Fruit fly (Drosophila melanogaster) whole organism: ENCODE measurements around the gene CG13305.

ENCODE experiments used
- CG8478 ChIP-seq: fragments of >200 bp; optimal IDR thresholded peaks from 2 replicates; lab custom pipeline; 2018; ENCODE audit warnings: inconsistent platforms
- EcR ChIP-seq, 2 experiments: fragments of >200 bp; optimal IDR thresholded peaks; 2 replicates each; lab custom pipeline; 2017; ENCODE audit warnings: missing biosample characterization in 2 of 2, missing genetic modification characterization in 2 of 2, missing genetic modification reagents in 2 of 2

DNA sequence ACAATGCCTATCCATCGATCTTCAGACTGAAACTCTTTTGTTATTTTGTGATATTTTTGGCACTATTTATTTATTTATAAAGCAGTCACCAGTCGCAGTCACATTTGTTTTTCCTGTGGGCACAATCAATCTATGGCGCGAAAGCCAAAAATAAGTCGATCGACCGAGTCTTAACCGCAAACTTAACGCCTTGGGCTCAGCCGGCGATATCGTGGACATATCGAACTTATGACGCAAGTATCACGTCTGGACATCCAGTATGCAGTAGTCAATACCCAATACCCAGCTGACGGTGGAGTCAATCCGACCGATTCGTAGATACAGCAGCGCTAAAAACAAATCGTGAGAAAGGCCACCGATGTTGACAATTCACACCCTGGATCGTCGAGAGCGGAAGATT is 44.0 kb upstream of the CG13305 start:
- TF ChIP-seq EcR (GFP tag; optimal IDR thresholded peaks at IDR 0.05; lab: Kevin White, UChicago), result no peak
- no peak for TF ChIP-seq CG8478 (lab: Kevin White, UChicago)
